Worm (Caenorhabditis elegans) whole organism, mixed stage, embryonic: ENCODE measurements around the gene K06H7.7.

Source experiments
- M03D4.4 ChIP-seq: sonication (generic microtip); optimal IDR thresholded peaks from 2 replicates; lab custom pipeline; 2017; ENCODE audit warnings: mild to moderate bottlenecking, missing genetic modification characterization, missing compliant biosample characterization
- bed-3 ChIP-seq: fragments of 200-800 bp; sonication (Bioruptor generic); optimal IDR thresholded peaks from 3 replicates; lab custom pipeline; 2018; ENCODE audit warnings: mild to moderate bottlenecking, missing genetic modification characterization, moderate library complexity, missing compliant biosample characterization
- blmp-1 ChIP-seq: fragments of 150-350 bp; optimal IDR thresholded peaks from 2 replicates; lab custom pipeline; 2014; ENCODE audit warnings: missing biosample characterization, missing genetic modification characterization
- ceh-43 ChIP-seq: fragments of 200-800 bp; sonication (Bioruptor generic); optimal IDR thresholded peaks from 2 replicates; lab custom pipeline; 2018; ENCODE audit warnings: mild to moderate bottlenecking, missing genetic modification characterization, moderate library complexity, missing compliant biosample characterization
- ceh-83 ChIP-seq: fragments of 200-800 bp; sonication (Bioruptor generic); optimal IDR thresholded peaks from 2 replicates; lab custom pipeline; 2018; ENCODE audit warnings: mild to moderate bottlenecking, missing genetic modification characterization, missing compliant biosample characterization
- ces-1 ChIP-seq: fragments of 150-350 bp; optimal IDR thresholded peaks from 2 replicates; lab custom pipeline; 2014; ENCODE audit warnings: missing biosample characterization, missing genetic modification reagents, missing genetic modification characterization
- cnd-1 ChIP-seq: fragments of 200-800 bp; sonication (Bioruptor generic); optimal IDR thresholded peaks from 2 replicates; lab custom pipeline; 2018; ENCODE audit warnings: mild to moderate bottlenecking, missing genetic modification characterization, missing compliant biosample characterization
- drap-1 ChIP-seq: fragments of 200-800 bp; sonication (Bioruptor generic); optimal IDR thresholded peaks from 3 replicates; lab custom pipeline; 2018; ENCODE audit warnings: mild to moderate bottlenecking, missing genetic modification characterization, missing compliant biosample characterization
- elt-1 ChIP-seq: sonication (generic microtip); optimal IDR thresholded peaks from 2 replicates; lab custom pipeline; 2017; ENCODE audit warnings: missing genetic modification characterization, mild to moderate bottlenecking, missing compliant biosample characterization, antibody characterized with exemption, moderate library complexity, borderline replicate concordance; ENCODE audit not compliant: insufficient read depth
- elt-3 ChIP-seq: fragments of 150-350 bp; optimal IDR thresholded peaks from 2 replicates; lab custom pipeline; 2014; ENCODE audit warnings: missing biosample characterization, missing genetic modification characterization
- flh-1 ChIP-seq: fragments of 200-800 bp; sonication (Bioruptor generic); optimal IDR thresholded peaks from 2 replicates; lab custom pipeline; 2018; ENCODE audit warnings: mild to moderate bottlenecking, missing genetic modification characterization, moderate library complexity, missing compliant biosample characterization
- ham-2 ChIP-seq: fragments of 200-800 bp; sonication (Bioruptor generic); optimal IDR thresholded peaks from 2 replicates; lab custom pipeline; 2018; ENCODE audit warnings: mild to moderate bottlenecking, missing genetic modification characterization, missing compliant biosample characterization
- hlh-1 ChIP-seq: fragments of 150-350 bp; optimal IDR thresholded peaks from 2 replicates; lab custom pipeline; 2014; ENCODE audit warnings: missing biosample characterization, missing genetic modification reagents, missing genetic modification characterization
- lin-13 ChIP-seq: fragments of 150-350 bp; optimal IDR thresholded peaks from 2 replicates; lab custom pipeline; 2014; ENCODE audit warnings: missing biosample characterization, missing genetic modification characterization
- lin-32 ChIP-seq: fragments of 200-800 bp; sonication (Bioruptor generic); optimal IDR thresholded peaks from 2 replicates; lab custom pipeline; 2018; ENCODE audit warnings: mild to moderate bottlenecking, missing genetic modification characterization, missing compliant biosample characterization
- lsy-2 ChIP-seq: fragments of 150-350 bp; optimal IDR thresholded peaks from 2 replicates; lab custom pipeline; 2014; ENCODE audit warnings: missing biosample characterization, missing genetic modification characterization
- mab-5 ChIP-seq: fragments of 150-350 bp; optimal IDR thresholded peaks from 2 replicates; lab custom pipeline; 2014; ENCODE audit warnings: missing biosample characterization, missing genetic modification characterization
- mep-1 ChIP-seq: fragments of 150-350 bp; optimal IDR thresholded peaks from 2 replicates; lab custom pipeline; 2017; ENCODE audit warnings: missing biosample characterization, missing genetic modification reagents, missing genetic modification characterization, inconsistent platforms
- mls-2 ChIP-seq: sonication (generic microtip); optimal IDR thresholded peaks from 2 replicates; lab custom pipeline; 2016; ENCODE audit warnings: mild to moderate bottlenecking, missing genetic modification characterization, moderate library complexity, missing compliant biosample characterization
- nhr-12 ChIP-seq: fragments of 150-350 bp; optimal IDR thresholded peaks from 2 replicates; lab custom pipeline; 2014; ENCODE audit warnings: missing biosample characterization, missing genetic modification characterization
- nhr-2 ChIP-seq: fragments of 150-350 bp; optimal IDR thresholded peaks from 2 replicates; lab custom pipeline; 2014; ENCODE audit warnings: missing biosample characterization, missing genetic modification characterization
- nhr-237 ChIP-seq: fragments of 150-350 bp; optimal IDR thresholded peaks from 2 replicates; lab custom pipeline; 2014; ENCODE audit warnings: missing biosample characterization, missing genetic modification characterization
- nhr-28 ChIP-seq: fragments of 150-350 bp; optimal IDR thresholded peaks from 2 replicates; lab custom pipeline; 2014; ENCODE audit warnings: missing biosample characterization, missing genetic modification characterization
- nhr-76 ChIP-seq: sonication (generic microtip); optimal IDR thresholded peaks from 2 replicates; lab custom pipeline; 2017; ENCODE audit warnings: missing biosample characterization, missing genetic modification characterization
- pha-4 ChIP-seq: fragments of 150-350 bp; optimal IDR thresholded peaks from 2 replicates; lab custom pipeline; 2018; ENCODE audit warnings: missing biosample characterization, missing genetic modification reagents, missing genetic modification characterization
- sem-2 ChIP-seq: fragments of 200-800 bp; sonication (Bioruptor generic); optimal IDR thresholded peaks from 2 replicates; lab custom pipeline; 2018; ENCODE audit warnings: mild to moderate bottlenecking, missing genetic modification characterization, missing compliant biosample characterization
- snpc-4 ChIP-seq: fragments of 150-350 bp; optimal IDR thresholded peaks from 2 replicates; lab custom pipeline; 2014; ENCODE audit warnings: missing biosample characterization, missing genetic modification characterization
- sptf-1 ChIP-seq: sonication (generic microtip); optimal IDR thresholded peaks from 2 replicates; lab custom pipeline; 2017; ENCODE audit warnings: mild to moderate bottlenecking, missing genetic modification characterization, moderate library complexity, missing compliant biosample characterization
- unc-120 ChIP-seq: sonication (generic microtip); optimal IDR thresholded peaks from 2 replicates; lab custom pipeline; 2017; ENCODE audit warnings: missing genetic modification characterization, missing compliant biosample characterization; ENCODE audit not compliant: poor library complexity, severe bottlenecking
- unc-39 ChIP-seq: fragments of 150-350 bp; optimal IDR thresholded peaks from 2 replicates; lab custom pipeline; 2014; ENCODE audit warnings: missing biosample characterization, missing genetic modification characterization
- unc-62 ChIP-seq: fragments of 150-350 bp; optimal IDR thresholded peaks from 2 replicates; lab custom pipeline; 2014; ENCODE audit warnings: missing biosample characterization, missing genetic modification reagents, missing genetic modification characterization
- zip-8 ChIP-seq: fragments of 150-350 bp; optimal IDR thresholded peaks from 2 replicates; lab custom pipeline; 2014; ENCODE audit warnings: missing biosample characterization, missing genetic modification characterization
- ztf-11 ChIP-seq: fragments of 150-350 bp; optimal IDR thresholded peaks from 2 replicates; lab custom pipeline; 2014; ENCODE audit warnings: missing biosample characterization, missing genetic modification characterization

Gene K06H7.7

ce11 chrIII:8042775-8043174 is 42.5 kb downstream of the K06H7.7 start, which contains the start of gene K12H4.6:
Gene K12H4.6, minus strand, starts transcription at chrIII:8042875.
- TF ChIP-seq elt-3 (tag; lab: Kevin White, UChicago), result no peak
- no peak for TF ChIP-seq nhr-12 (tag; lab: Kevin White, UChicago)
- no peak for TF ChIP-seq unc-120
- no peak for TF ChIP-seq nhr-28 (tag; lab: Kevin White, UChicago)
- no peak for TF ChIP-seq ztf-11 (tag; lab: Kevin White, UChicago)
- no peak for TF ChIP-seq ceh-43 (GFP tag; lab: Kevin White, UChicago)
- no peak for TF ChIP-seq pha-4 (tag; lab: Kevin White, UChicago)
- no peak for TF ChIP-seq elt-1 (tag; lab: Kevin White, UChicago)
- no peak for TF ChIP-seq hlh-1
- TF ChIP-seq ham-2 (GFP tag; lab: Kevin White, UChicago), result no peak
- no peak for TF ChIP-seq mab-5 (tag; lab: Kevin White, UChicago)
- no peak for TF ChIP-seq lsy-2
- TF ChIP-seq cnd-1 (tag; lab: Kevin White, UChicago), result no peak
- no peak for TF ChIP-seq lin-32 (GFP tag; lab: Kevin White, UChicago)
- no peak for TF ChIP-seq ces-1
- TF ChIP-seq lin-13 (tag; lab: Kevin White, UChicago), result no peak
- no peak for TF ChIP-seq sem-2 (GFP tag; lab: Kevin White, UChicago)
- TF ChIP-seq unc-62 (GFP tag; lab: Kevin White, UChicago), result no peak
- no peak for TF ChIP-seq nhr-76 (tag; lab: Kevin White, UChicago)
- no peak for TF ChIP-seq bed-3 (GFP tag; lab: Kevin White, UChicago)

ce11 chrIII:8037941-8038340 is 47.3 kb downstream of the K06H7.7 start, which contains the start of gene dpf-6:
Gene dpf-6, plus strand, starts transcription at chrIII:8038241.
- TF ChIP-seq unc-62 (GFP tag; lab: Kevin White, UChicago) (no peak), sptf-1 (tag; lab: Kevin White, UChicago) (no peak), lin-32 (GFP tag; lab: Kevin White, UChicago) (no peak), blmp-1 (no peak), nhr-237 (no peak), flh-1 (no peak), ceh-83 (GFP tag; lab: Kevin White, UChicago) (no peak), mep-1 (tag; lab: Kevin White, UChicago) (no peak), nhr-2 (no peak), cnd-1 (tag; lab: Kevin White, UChicago) (no peak), mls-2 (tag; lab: Kevin White, UChicago) (no peak), drap-1 (GFP tag; lab: Kevin White, UChicago) (no peak), ces-1 (no peak), M03D4.4 (no peak), elt-1 (tag; lab: Kevin White, UChicago) (no peak), snpc-4 (tag; lab: Kevin White, UChicago) (no peak), zip-8 (tag; lab: Kevin White, UChicago) (no peak), mab-5 (tag; lab: Kevin White, UChicago) (no peak), unc-120 (no peak), unc-39 (no peak)

ce11 chrIII:8036497-8036896 is 48.8 kb downstream of the K06H7.7 start:
- TF ChIP-seq nhr-237 (no peak), blmp-1 (no peak), unc-39 (no peak), nhr-76 (tag; lab: Kevin White, UChicago) (no peak), drap-1 (GFP tag; lab: Kevin White, UChicago) (no peak), sem-2 (GFP tag; lab: Kevin White, UChicago) (no peak), ceh-43 (GFP tag; lab: Kevin White, UChicago) (no peak), lin-13 (tag; lab: Kevin White, UChicago) (no peak)

- TF ChIP-seq nhr-12 (tag; lab: Kevin White, UChicago), result no peak
- no peak for TF ChIP-seq drap-1 (GFP tag; lab: Kevin White, UChicago)
- no peak for TF ChIP-seq unc-39
These were observed 49.2 kb downstream of the K06H7.7 start for ce11 chrIII:8036050-8036449.
